Worm (Caenorhabditis elegans) whole organism, L4 larva: ENCODE results near the gene garr-1.
A peak's percentile ranks its signal among the peaks of the same experiment; 100 is the strongest.

Source experiments
- F10B5.3 ChIP-seq: sonication (generic microtip); optimal IDR thresholded peaks from 2 replicates; lab custom pipeline; 2016; ENCODE audit warnings: mild to moderate bottlenecking, missing genetic modification characterization, missing compliant biosample characterization
- F49E8.2 ChIP-seq: sonication (generic microtip); optimal IDR thresholded peaks from 2 replicates; lab custom pipeline; 2016; ENCODE audit warnings: missing compliant biosample characterization, mild to moderate bottlenecking, missing genetic modification characterization, borderline replicate concordance
- R02D3.7 ChIP-seq: fragments of 150-350 bp; sonication (generic microtip); optimal IDR thresholded peaks from 3 replicates; lab custom pipeline; 2014; ENCODE audit warnings: missing biosample characterization, missing genetic modification characterization
- T20F7.1 ChIP-seq: fragments of 200-800 bp; sonication (Bioruptor generic); optimal IDR thresholded peaks from 2 replicates; lab custom pipeline; 2018; ENCODE audit warnings: mild to moderate bottlenecking, missing genetic modification characterization, missing compliant biosample characterization
- T26A8.4 ChIP-seq: fragments of 200-800 bp; sonication (Bioruptor generic); IDR thresholded peaks from 2 replicates; pipeline ENCODE4 v1.3.6; 2022; ENCODE audit warnings: missing genetic modification characterization, missing compliant biosample characterization
- Y48G9A.11 ChIP-seq: fragments of 200-800 bp; sonication (Bioruptor generic); IDR thresholded peaks from 2 replicates; pipeline ENCODE4 v1.3.6; 2022; ENCODE audit warnings: missing genetic modification reagents, missing genetic modification characterization, missing compliant biosample characterization
- Y75B8A.6 ChIP-seq: fragments of 200-800 bp; sonication (Bioruptor generic); IDR thresholded peaks from 2 replicates; pipeline ENCODE4 v1.3.6; 2022; ENCODE audit warnings: missing genetic modification reagents, missing genetic modification characterization, missing compliant biosample characterization
- ZK546.5 ChIP-seq, 2 experiments: sonication (generic microtip); optimal IDR thresholded peaks; 2 replicates each; lab custom pipeline; 2017; ENCODE audit warnings: missing biosample characterization in 2 of 2, missing genetic modification characterization in 2 of 2
- aha-1 ChIP-seq: fragments of 150-350 bp; peaks from one replicate; lab custom pipeline; 2014; ENCODE audit warnings: missing biosample characterization, missing genetic modification characterization
- ama-1 ChIP-seq: fragments of 150-350 bp; optimal IDR thresholded peaks from 2 replicates; lab custom pipeline; 2014; ENCODE audit warnings: inconsistent platforms, mixed read lengths
- ceh-28 ChIP-seq: fragments of 150-350 bp; optimal IDR thresholded peaks from 2 replicates; lab custom pipeline; 2014; ENCODE audit warnings: missing biosample characterization, missing genetic modification reagents, missing genetic modification characterization
- ctbp-1 ChIP-seq: fragments of 200-800 bp; sonication (Bioruptor generic); IDR thresholded peaks from 2 replicates; pipeline ENCODE4 v1.3.6; 2022; ENCODE audit warnings: missing genetic modification reagents, missing genetic modification characterization, missing compliant biosample characterization
- daf-19 ChIP-seq: fragments of 200-800 bp; sonication (Bioruptor generic); conservative IDR thresholded peaks from 2 replicates; pipeline ENCODE4 v1.3.6; 2022; ENCODE audit warnings: missing genetic modification characterization, missing compliant biosample characterization
- dmd-8 ChIP-seq: fragments of 200-800 bp; sonication (Bioruptor generic); IDR thresholded peaks from 2 replicates; pipeline ENCODE4 v1.3.6; 2022; ENCODE audit warnings: missing genetic modification characterization, missing compliant biosample characterization
- dmd-9 ChIP-seq: fragments of 200-800 bp; sonication (Bioruptor generic); IDR thresholded peaks from 2 replicates; pipeline ENCODE4 v1.3.6; 2022; ENCODE audit warnings: missing genetic modification reagents, missing genetic modification characterization, missing compliant biosample characterization
- dpl-1 ChIP-seq: fragments of 150-350 bp; optimal IDR thresholded peaks from 2 replicates; lab custom pipeline; 2014; ENCODE audit warnings: missing biosample characterization, missing genetic modification reagents, missing genetic modification characterization
- egl-27 ChIP-seq: sonication (generic microtip); optimal IDR thresholded peaks from 3 replicates; lab custom pipeline; 2017; ENCODE audit warnings: missing biosample characterization, missing genetic modification reagents, missing genetic modification characterization
- egl-43 ChIP-seq: fragments of 200-800 bp; sonication (Bioruptor generic); IDR thresholded peaks from 2 replicates; pipeline ENCODE4 v1.3.6; 2022; ENCODE audit warnings: missing genetic modification reagents, missing genetic modification characterization, missing compliant biosample characterization
- fkh-10 ChIP-seq: fragments of 150-350 bp; optimal IDR thresholded peaks from 2 replicates; lab custom pipeline; 2014; ENCODE audit warnings: missing biosample characterization, missing genetic modification reagents, missing genetic modification characterization
- gei-8 ChIP-seq: fragments of 200-800 bp; sonication (Bioruptor generic); optimal IDR thresholded peaks from 2 replicates; lab custom pipeline; 2018; ENCODE audit warnings: mild to moderate bottlenecking, missing genetic modification characterization, missing compliant biosample characterization
- hif-1 ChIP-seq, 2 experiments: sonication (generic microtip); optimal IDR thresholded peaks; 2 replicates each; lab custom pipeline; 2016 to 2017; ENCODE audit warnings: missing compliant biosample characterization in 2 of 2, missing genetic modification characterization in 2 of 2, missing genetic modification reagents in 2 of 2, missing genotype in 2 of 2, mild to moderate bottlenecking in 1 of 2
- hlh-11 ChIP-seq: fragments of 200-800 bp; sonication (Bioruptor generic); optimal IDR thresholded peaks from 2 replicates; lab custom pipeline; 2018; ENCODE audit warnings: mild to moderate bottlenecking, missing genetic modification characterization, missing compliant biosample characterization
- lim-7 ChIP-seq: fragments of 200-800 bp; sonication (Bioruptor generic); IDR thresholded peaks from 2 replicates; pipeline ENCODE4 v1.3.6; 2022; ENCODE audit warnings: missing genetic modification characterization, missing compliant biosample characterization
- lin-38 ChIP-seq: fragments of 200-800 bp; sonication (Bioruptor generic); IDR thresholded peaks from 2 replicates; pipeline ENCODE4 v1.3.6; 2022; ENCODE audit warnings: missing genetic modification reagents, missing genetic modification characterization, missing compliant biosample characterization
- mdl-1 ChIP-seq, 2 experiments: fragments of 150-350 bp in 1 of 2; sonication (generic microtip) in 1 of 2; optimal IDR thresholded peaks; 2 replicates each; lab custom pipeline; 2014 to 2017; ENCODE audit warnings: missing biosample characterization in 2 of 2, missing genetic modification characterization in 2 of 2
- mdt-29 ChIP-seq: fragments of 200-800 bp; sonication (Bioruptor generic); IDR thresholded peaks from 2 replicates; pipeline ENCODE4 v1.3.6; 2022; ENCODE audit warnings: missing genetic modification reagents, missing genetic modification characterization, missing compliant biosample characterization
- mep-1 ChIP-seq: fragments of 150-350 bp; sonication (generic microtip); optimal IDR thresholded peaks from 3 replicates; lab custom pipeline; 2014; ENCODE audit warnings: missing biosample characterization, missing genetic modification characterization
- mes-2 ChIP-seq: sonication (generic microtip); optimal IDR thresholded peaks from 2 replicates; lab custom pipeline; 2016; ENCODE audit warnings: missing genotype, mild to moderate bottlenecking, missing genetic modification characterization, missing compliant biosample characterization; ENCODE audit not compliant: poor library complexity, severe bottlenecking
- mxl-3 ChIP-seq: fragments of 200-800 bp; sonication (Bioruptor generic); optimal IDR thresholded peaks from 2 replicates; lab custom pipeline; 2018; ENCODE audit warnings: mild to moderate bottlenecking, missing genetic modification characterization, missing compliant biosample characterization
- nhr-10 ChIP-seq: fragments of 150-350 bp; optimal IDR thresholded peaks from 2 replicates; lab custom pipeline; 2014; ENCODE audit warnings: missing biosample characterization, missing genetic modification characterization
- nhr-111 ChIP-seq: fragments of 200-800 bp; sonication (Bioruptor generic); optimal IDR thresholded peaks from 2 replicates; lab custom pipeline; 2018; ENCODE audit warnings: mild to moderate bottlenecking, missing genetic modification characterization, missing compliant biosample characterization
- nhr-42 ChIP-seq: fragments of 200-800 bp; sonication (Bioruptor generic); IDR thresholded peaks from 2 replicates; pipeline ENCODE4 v1.3.6; 2022; ENCODE audit warnings: missing genetic modification characterization, missing compliant biosample characterization
- nhr-6 ChIP-seq: fragments of 150-350 bp; optimal IDR thresholded peaks from 2 replicates; lab custom pipeline; 2014; ENCODE audit warnings: missing biosample characterization, missing genetic modification characterization
- pha-4 ChIP-seq, 2 experiments: fragments of 150-350 bp in 1 of 2; fragments of 200-800 bp in 1 of 2; sonication (Bioruptor generic) in 1 of 2; IDR thresholded peaks in 1 of 2; optimal IDR thresholded peaks in 1 of 2; 2 replicates each; pipeline versions ENCODE4 v1.3.6 to Lab custom; 2014 to 2022; ENCODE audit warnings: missing genetic modification characterization in 2 of 2, missing genetic modification reagents in 2 of 2, missing biosample characterization in 1 of 2, missing compliant biosample characterization in 1 of 2
- rbr-2 ChIP-seq: sonication (generic microtip); optimal IDR thresholded peaks from 2 replicates; lab custom pipeline; 2016; ENCODE audit warnings: missing genotype, missing genetic modification characterization, missing compliant biosample characterization
- skn-1 ChIP-seq: fragments of 150-350 bp; optimal IDR thresholded peaks from 2 replicates; lab custom pipeline; 2014; ENCODE audit warnings: missing biosample characterization, missing genetic modification characterization
- snpc-1.2 ChIP-seq: fragments of 200-800 bp; sonication (Bioruptor generic); IDR thresholded peaks from 2 replicates; pipeline ENCODE4 v1.3.6; 2022; ENCODE audit warnings: missing genetic modification reagents, missing genetic modification characterization, missing compliant biosample characterization
- snpc-4 ChIP-seq: fragments of 150-350 bp; optimal IDR thresholded peaks from 2 replicates; lab custom pipeline; 2014; ENCODE audit warnings: missing biosample characterization, missing genetic modification characterization
- spr-3 ChIP-seq: fragments of 200-800 bp; sonication (Bioruptor generic); optimal IDR thresholded peaks from 2 replicates; lab custom pipeline; 2018; ENCODE audit warnings: mild to moderate bottlenecking, missing genetic modification characterization, missing compliant biosample characterization
- unc-130 ChIP-seq: sonication (generic microtip); optimal IDR thresholded peaks from 2 replicates; lab custom pipeline; 2016; ENCODE audit warnings: missing genetic modification reagents, missing genetic modification characterization, missing compliant biosample characterization
- zfp-2 ChIP-seq: sonication (generic microtip); optimal IDR thresholded peaks from 2 replicates; lab custom pipeline; 2016; ENCODE audit warnings: mild to moderate bottlenecking, missing genetic modification characterization, missing compliant biosample characterization
- zfp-3 ChIP-seq: fragments of 200-800 bp; sonication (Bioruptor generic); conservative IDR thresholded peaks from 2 replicates; pipeline ENCODE4 v1.3.6; 2022; ENCODE audit warnings: missing genetic modification reagents, missing genetic modification characterization, missing compliant biosample characterization

garr-1 gene

DNA sequence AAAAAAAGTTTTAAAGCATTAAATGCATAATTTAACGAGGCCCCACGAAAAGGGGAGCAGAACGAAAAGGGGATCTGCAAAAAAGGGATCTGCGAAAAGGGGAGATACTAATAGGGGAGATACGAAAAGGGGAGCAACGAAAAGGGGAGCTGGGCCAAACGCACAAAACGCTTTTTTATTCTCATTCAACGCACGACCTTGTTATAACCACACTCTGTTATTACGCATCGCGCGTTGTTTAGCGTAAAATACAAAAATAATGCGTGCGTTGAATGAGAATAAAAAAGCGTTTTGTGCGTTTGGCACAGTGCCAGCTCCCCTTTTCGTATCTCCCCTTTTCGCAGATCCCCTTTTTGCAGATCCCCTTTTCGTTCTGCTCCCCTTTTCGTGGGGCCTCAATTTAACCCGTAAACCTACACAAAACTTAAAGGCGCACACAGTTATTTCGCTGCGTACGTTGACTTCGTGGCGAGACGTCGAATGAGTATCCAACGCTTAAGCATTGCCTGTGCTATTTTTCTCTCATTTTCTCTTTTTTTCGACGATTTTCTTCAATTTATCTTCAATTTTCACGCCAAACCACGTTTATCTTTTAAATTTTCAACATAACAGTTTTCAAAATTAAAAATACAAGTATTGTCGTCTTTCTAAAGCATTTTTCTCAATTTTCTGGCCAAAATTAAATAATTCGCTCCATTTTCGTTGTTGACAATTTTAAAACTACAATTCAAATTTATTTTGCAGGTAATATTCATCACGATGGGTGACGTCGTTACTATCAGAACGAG lies 40.6 kb upstream of the garr-1 start, which contains the start of gene rps-24 (continued):
- TF ChIP-seq mxl-3 (GFP tag; lab: Kevin White, UChicago) (peak; percentile 67), pha-4 (GFP tag; IDR thresholded peaks at IDR 0.05; lab: Robert Waterston, UW) (peak; percentile 92), pha-4 (tag; optimal IDR thresholded peaks at IDR 0.05; lab: Kevin White, UChicago) (peak; percentile 38), unc-130 (GFP tag; lab: Kevin White, UChicago) (peak; percentile 97), dmd-9 (peak; percentile 96), hif-1 (tag; optimal IDR thresholded peaks at IDR 0.05; lab: Kevin White, UChicago) (peak in 1 of 2 experiments; percentile 94), dpl-1 (GFP tag; lab: Kevin White, UChicago) (peak; percentile 59), lim-7 (GFP tag; lab: Robert Waterston, UW) (peak; percentile 81), dmd-8 (GFP tag; lab: Robert Waterston, UW) (peak; percentile 71; the same call in 1 of the 2 replicates), rbr-2 (tag; lab: Kevin White, UChicago) (peak; percentile 94), T26A8.4 (GFP tag; lab: Robert Waterston, UW) (peak; percentile 94)

DNA sequence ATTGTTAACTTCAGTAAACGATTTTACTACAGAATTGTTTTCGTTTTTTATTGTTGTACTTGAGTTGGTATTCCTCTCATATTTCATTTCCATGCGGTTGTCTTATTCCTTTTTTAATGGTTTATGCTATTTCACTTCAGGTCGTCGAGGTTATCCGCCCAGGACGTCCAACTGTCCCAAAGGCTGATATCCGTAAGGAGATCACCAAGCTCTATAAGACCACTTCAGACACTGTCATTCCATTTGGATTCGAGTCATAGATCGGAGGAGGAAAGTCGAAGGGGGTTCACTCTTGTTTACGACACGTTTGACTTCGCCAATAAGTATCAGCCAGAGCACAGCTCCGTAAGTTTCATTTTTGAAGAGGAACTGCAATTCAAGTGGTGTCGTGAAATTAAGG lies 39.4 kb upstream of the garr-1 start, which contains the start of gene T07A9.14:
Gene T07A9.14, plus strand, starts transcription at position 124 of the 400 bp plus-strand sequence.
- TF ChIP-seq spr-3 (GFP tag; lab: Kevin White, UChicago) (no peak), gei-8 (GFP tag; lab: Kevin White, UChicago) (no peak), egl-43 (GFP tag; lab: Robert Waterston, UW) (no peak), F49E8.2 (tag; lab: Kevin White, UChicago) (peak; percentile 25), ZK546.5 (tag; optimal IDR thresholded peaks at IDR 0.05; lab: Kevin White, UChicago) (no peak), mdl-1 (tag; optimal IDR thresholded peaks at IDR 0.05; lab: Kevin White, UChicago) (no peak), lin-38 (GFP tag; lab: Robert Waterston, UW) (peak; percentile 47; the same call in 1 of the 2 replicates), mxl-3 (GFP tag; lab: Kevin White, UChicago) (no peak), T20F7.1 (no peak), daf-19 (no peak), ama-1 (peak; percentile 58), mes-2 (tag; lab: Kevin White, UChicago) (peak; percentile 44), snpc-4 (tag; lab: Kevin White, UChicago) (no peak), zfp-3 (GFP tag; lab: Robert Waterston, UW) (no peak), ctbp-1 (GFP tag; lab: Robert Waterston, UW) (peak; percentile 41), ceh-28 (no peak), dmd-8 (GFP tag; lab: Robert Waterston, UW) (no peak), nhr-111 (GFP tag; lab: Kevin White, UChicago) (no peak), nhr-10 (tag; lab: Kevin White, UChicago) (no peak), aha-1 (tag; lab: Kevin White, UChicago) (peak; percentile 98), skn-1 (no peak), Y75B8A.6 (0 out of 2 replicates have a peak, but pooled peaks have one; percentile 38), mep-1 (tag; lab: Kevin White, UChicago) (no peak), snpc-1.2 (GFP tag; lab: Robert Waterston, UW) (peak; percentile 14; the same call in 1 of the 2 replicates), nhr-6 (tag; lab: Kevin White, UChicago) (no peak), hlh-11 (tag; lab: Kevin White, UChicago) (no peak), R02D3.7 (no peak), mdt-29 (GFP tag; lab: Robert Waterston, UW) (peak; percentile 22; the same call in 1 of the 2 replicates), Y48G9A.11 (GFP tag; lab: Robert Waterston, UW) (peak; percentile 66; the same call in 1 of the 2 replicates), lim-7 (GFP tag; lab: Robert Waterston, UW) (0 out of 2 replicates have a peak, but pooled peaks have one; percentile 4), fkh-10 (GFP tag; lab: Kevin White, UChicago) (no peak), nhr-42 (no peak), zfp-2 (tag; lab: Kevin White, UChicago) (no peak), egl-27 (no peak), F10B5.3 (tag; lab: Kevin White, UChicago) (no peak)
